Worm (Caenorhabditis elegans): ENCODE measurements around the gene nstp-4.

Gene nstp-4

ce11 chrII:385957-386356, 2.7 kb upstream of the nstp-4 start, which contains the start of gene C03H5.3 (continued):
- TF ChIP-seq hlh-4 (tag; optimal IDR thresholded peaks at IDR 0.05): no peak
- TF ChIP-seq unc-86 (tag; optimal IDR thresholded peaks at IDR 0.05): peak; percentile 41
- no peak for TF ChIP-seq ceh-63 (GFP tag; optimal IDR thresholded peaks at IDR 0.05)
- TF ChIP-seq nhr-20 (tag; optimal IDR thresholded peaks at IDR 0.05): peak; percentile 49
- TF ChIP-seq aly-2 (tag; optimal IDR thresholded peaks at IDR 0.05): no peak
- TF ChIP-seq ama-1 (optimal IDR thresholded peaks at IDR 0.05): no peak
- no peak for TF ChIP-seq vab-15 (tag; optimal IDR thresholded peaks at IDR 0.05)
- TF ChIP-seq nhr-77 (tag; optimal IDR thresholded peaks at IDR 0.05): no peak
- TF ChIP-seq nhr-11 (tag; optimal IDR thresholded peaks at IDR 0.05): no peak
- TF ChIP-seq blmp-1 (tag; optimal IDR thresholded peaks at IDR 0.05): peak; percentile 52
- TF ChIP-seq nhr-19 (GFP tag; conservative IDR thresholded peaks at IDR 0.05): peak; percentile 31; the same call in 1 of the 2 replicates
- TF ChIP-seq mdl-1 (tag; optimal IDR thresholded peaks at IDR 0.05): peak in 1 of 2 experiments; percentile 8
- no peak for TF ChIP-seq rnt-1 (tag; optimal IDR thresholded peaks at IDR 0.05)
- TF ChIP-seq sup-37 (GFP tag; optimal IDR thresholded peaks at IDR 0.05): no peak
- TF ChIP-seq lin-15B (tag; optimal IDR thresholded peaks at IDR 0.05): peak; percentile 29
- TF ChIP-seq nhr-28 (tag; optimal IDR thresholded peaks at IDR 0.05): no peak
- no peak for TF ChIP-seq C34B4.2 (tag; optimal IDR thresholded peaks at IDR 0.05)
- TF ChIP-seq Y116A8C.19 (tag; optimal IDR thresholded peaks at IDR 0.05; ENCODE audit: borderline replicate concordance): no peak
- TF ChIP-seq irx-1 (tag; optimal IDR thresholded peaks at IDR 0.05): peak; percentile 27
- no peak for TF ChIP-seq lin-39 (tag; optimal IDR thresholded peaks at IDR 0.05)

- TF ChIP-seq F16B12.6 (tag; optimal IDR thresholded peaks at IDR 0.05) (peak; percentile 1), rnt-1 (tag; optimal IDR thresholded peaks at IDR 0.05) (no peak), dpl-1 (GFP tag; optimal IDR thresholded peaks at IDR 0.05) (peak in 1 of 3 experiments; percentile 15), blmp-1 (tag; optimal IDR thresholded peaks at IDR 0.05) (peak; percentile 22), mef-2 (tag; optimal IDR thresholded peaks at IDR 0.05) (no peak), efl-1 (optimal IDR thresholded peaks at IDR 0.05) (peak; percentile 17 to 28), efl-1 (GFP tag; optimal IDR thresholded peaks at IDR 0.05 in 1 of 2) (peak in 1 of 2 experiments; percentile 92)
Observed at ce11 chrII:387844-388355, 733 bp upstream of the nstp-4 start.

ce11 chrII:399321-399720, 10.7 kb downstream of the nstp-4 start, which contains the start of gene C03H5.6:
Gene C03H5.6 (minus strand): TSS chrII:399421.
- TF ChIP-seq egl-13 (tag; optimal IDR thresholded peaks at IDR 0.05): no peak
- no peak for TF ChIP-seq dpl-1 (GFP tag; optimal IDR thresholded peaks at IDR 0.05)
- no peak for TF ChIP-seq lin-35 (GFP tag; optimal IDR thresholded peaks at IDR 0.05)
- no peak for TF ChIP-seq ceh-63 (GFP tag; optimal IDR thresholded peaks at IDR 0.05)
- TF ChIP-seq lir-3 (tag; optimal IDR thresholded peaks at IDR 0.05; ENCODE audit: poor library complexity): no peak
- TF ChIP-seq mdl-1 (tag; optimal IDR thresholded peaks at IDR 0.05): no peak
- no peak for TF ChIP-seq Y116A8C.19 (tag; optimal IDR thresholded peaks at IDR 0.05; ENCODE audit: borderline replicate concordance)

ce11 chrII:400167-400566, 11.5 kb downstream of the nstp-4 start:
- TF ChIP-seq sox-4 (tag; optimal IDR thresholded peaks at IDR 0.05) (no peak), efl-1 (optimal IDR thresholded peaks at IDR 0.05) (no peak), efl-1 (GFP tag; optimal IDR thresholded peaks at IDR 0.05 in 1 of 2) (peak in 1 of 2 experiments; percentile 80), nhr-47 (tag; optimal IDR thresholded peaks at IDR 0.05) (no peak), alr-1 (tag; optimal IDR thresholded peaks at IDR 0.05; ENCODE audit: borderline replicate concordance) (no peak)

ce11 chrII:401211-401610, 12.6 kb downstream of the nstp-4 start:
- no peak for TF ChIP-seq nhr-84 (tag; optimal IDR thresholded peaks at IDR 0.05)
- no peak for TF ChIP-seq nhr-237 (tag; optimal IDR thresholded peaks at IDR 0.05)
- TF ChIP-seq tbx-2 (tag; optimal IDR thresholded peaks at IDR 0.05): peak; percentile 19
- TF ChIP-seq aly-2 (tag; optimal IDR thresholded peaks at IDR 0.05): no peak
- no peak for TF ChIP-seq grh-1 (GFP tag; IDR thresholded peaks at IDR 0.05)
- no peak for TF ChIP-seq ceh-88 (GFP tag; IDR thresholded peaks at IDR 0.05)
- no peak for TF ChIP-seq ztf-11 (tag; optimal IDR thresholded peaks at IDR 0.05)
- TF ChIP-seq efl-3 (GFP tag; optimal IDR thresholded peaks at IDR 0.05): no peak
- peak; percentile 26 for TF ChIP-seq mep-1 (tag; optimal IDR thresholded peaks at IDR 0.05)
- TF ChIP-seq pax-3 (tag; optimal IDR thresholded peaks at IDR 0.05): no peak
- no peak for TF ChIP-seq ets-5 (GFP tag; IDR thresholded peaks at IDR 0.05)
- peak in 1 of 2 experiments; percentile 4 for TF ChIP-seq lsy-2 (tag; optimal IDR thresholded peaks at IDR 0.05)
- TF ChIP-seq nhr-11 (tag; optimal IDR thresholded peaks at IDR 0.05): no peak
- TF ChIP-seq dsc-1 (tag; optimal IDR thresholded peaks at IDR 0.05): no peak
- no peak for TF ChIP-seq elt-2 (tag; optimal IDR thresholded peaks at IDR 0.05)
- no peak for TF ChIP-seq nhr-85 (tag)
- no peak for TF ChIP-seq nhr-12 (tag; optimal IDR thresholded peaks at IDR 0.05)
- TF ChIP-seq C04F5.9 (tag; optimal IDR thresholded peaks at IDR 0.05): no peak
